Fruit fly (Drosophila melanogaster) whole organism, embryonic: ENCODE data around the gene cv-c.

Experiments used
- Abd-B ChIP-seq: fragments of 200-800 bp; sonication (Bioruptor generic); optimal IDR thresholded peaks from 2 replicates; lab custom pipeline; 2018; ENCODE audit warnings: missing biosample characterization, mild to moderate bottlenecking, missing genetic modification characterization, moderate library complexity
- Ada2b ChIP-seq: fragments of 200-800 bp; sonication (Bioruptor generic); IDR thresholded peaks from 2 replicates; pipeline ENCODE4 v1.3.6; 2022; ENCODE audit warnings: missing biosample characterization, missing genetic modification characterization
- Bgb ChIP-seq: fragments of 200-800 bp; sonication (Bioruptor generic); IDR thresholded peaks from 2 replicates; pipeline ENCODE4 v1.3.6; 2022; ENCODE audit warnings: missing biosample characterization, missing genetic modification characterization; ENCODE audit not compliant: partially characterized antibody
- CG10565 ChIP-seq: fragments of 200-800 bp; sonication (Bioruptor generic); optimal IDR thresholded peaks from 3 replicates; lab custom pipeline; 2016; ENCODE audit warnings: missing biosample characterization, mild to moderate bottlenecking, missing genetic modification characterization
- CG10979 ChIP-seq: fragments of 200-800 bp; sonication (Bioruptor generic); optimal IDR thresholded peaks from 2 replicates; lab custom pipeline; 2018; ENCODE audit warnings: missing biosample characterization, mild to moderate bottlenecking, missing genetic modification characterization, moderate library complexity
- CG13624 ChIP-seq: fragments of 200-800 bp; sonication (Bioruptor generic); optimal IDR thresholded peaks from 2 replicates; lab custom pipeline; 2016; ENCODE audit warnings: missing biosample characterization, missing genetic modification characterization
- CG15479 ChIP-seq: fragments of 200-800 bp; sonication (Bioruptor generic); optimal IDR thresholded peaks from 3 replicates; lab custom pipeline; 2019; ENCODE audit warnings: missing biosample characterization, mild to moderate bottlenecking, missing genetic modification characterization, moderate library complexity
- CG17361 ChIP-seq: fragments of 200-800 bp; sonication (Bioruptor generic); IDR thresholded peaks from 3 replicates; pipeline ENCODE4 v1.3.6; 2022; ENCODE audit warnings: missing biosample characterization, missing genetic modification characterization
- CG32532 ChIP-seq: fragments of 200-800 bp; sonication (Bioruptor generic); IDR thresholded peaks from 2 replicates; pipeline ENCODE4 v1.3.6; 2022; ENCODE audit warnings: missing biosample characterization, missing genetic modification characterization
- CG32772 ChIP-seq: fragments of 200-800 bp; sonication (Bioruptor generic); IDR thresholded peaks from 2 replicates; pipeline ENCODE4 v1.3.6; 2022; ENCODE audit warnings: missing biosample characterization, missing genetic modification characterization
- CG34376 ChIP-seq: fragments of 200-800 bp; sonication (Bioruptor generic); optimal IDR thresholded peaks from 2 replicates; lab custom pipeline; 2018; ENCODE audit warnings: missing biosample characterization, mild to moderate bottlenecking, missing genetic modification characterization
- CG7357 ChIP-seq: fragments of 200-800 bp; sonication (Bioruptor generic); IDR thresholded peaks from 3 replicates; pipeline ENCODE4 v1.3.6; 2022; ENCODE audit warnings: missing biosample characterization, missing genetic modification characterization
- CG8359 ChIP-seq: fragments of 200-800 bp; sonication (Bioruptor generic); optimal IDR thresholded peaks from 2 replicates; lab custom pipeline; 2017; ENCODE audit warnings: missing biosample characterization, mild to moderate bottlenecking, missing genetic modification characterization, borderline replicate concordance
- CG9932 ChIP-seq: fragments of 200-800 bp; sonication (Bioruptor generic); IDR thresholded peaks from 2 replicates; pipeline ENCODE4 v1.3.6; 2022; ENCODE audit warnings: missing biosample characterization, missing genetic modification characterization
- Dbx ChIP-seq: fragments of 200-800 bp; sonication (Bioruptor generic); IDR thresholded peaks from 3 replicates; pipeline ENCODE4 v1.3.6; 2022; ENCODE audit warnings: missing biosample characterization, missing genetic modification characterization
- Dfd ChIP-seq, 2 experiments: fragments of >200 bp; optimal IDR thresholded peaks; 2 replicates each; lab custom pipeline; 2017; ENCODE audit warnings: missing biosample characterization in 2 of 2, missing genetic modification characterization in 2 of 2
- Doc3 ChIP-seq: fragments of 200-800 bp; sonication (Bioruptor generic); IDR thresholded peaks from 3 replicates; pipeline ENCODE4 v1.3.6; 2022; ENCODE audit warnings: missing biosample characterization, missing genetic modification characterization; ENCODE audit not compliant: partially characterized antibody
- Elba2 ChIP-seq: fragments of 200-800 bp; sonication (Bioruptor generic); optimal IDR thresholded peaks from 3 replicates; lab custom pipeline; 2016; ENCODE audit warnings: missing biosample characterization, missing genetic modification characterization
- HmgD ChIP-seq: fragments of 200-800 bp; sonication (Bioruptor generic); optimal IDR thresholded peaks from 3 replicates; lab custom pipeline; 2016; ENCODE audit warnings: missing biosample characterization, missing genetic modification characterization
- Hsf ChIP-seq: fragments of 200-800 bp; sonication (Bioruptor generic); optimal IDR thresholded peaks from 3 replicates; lab custom pipeline; 2016; ENCODE audit warnings: missing biosample characterization, missing genetic modification characterization
- Lhr ChIP-seq: fragments of 200-800 bp; sonication (Bioruptor generic); optimal IDR thresholded peaks from 3 replicates; lab custom pipeline; 2017; ENCODE audit warnings: mild to moderate bottlenecking, missing biosample characterization, missing genetic modification reagents, missing genetic modification characterization
- Meics ChIP-seq: fragments of 200-800 bp; sonication (Bioruptor generic); optimal IDR thresholded peaks from 2 replicates; lab custom pipeline; 2017; ENCODE audit warnings: missing biosample characterization, mild to moderate bottlenecking, missing genetic modification characterization
- Mrtf ChIP-seq: fragments of 200-800 bp; sonication (Bioruptor generic); IDR thresholded peaks from 3 replicates; pipeline ENCODE4 v1.3.6; 2022; ENCODE audit warnings: missing biosample characterization, missing genetic modification characterization
- Nf-YB ChIP-seq: fragments of 200-800 bp; sonication (Bioruptor generic); optimal IDR thresholded peaks from 3 replicates; lab custom pipeline; 2019; ENCODE audit warnings: missing biosample characterization, mild to moderate bottlenecking, missing genetic modification characterization, moderate library complexity
- Scr ChIP-seq: fragments of 200-800 bp; sonication (Bioruptor generic); IDR thresholded peaks from 2 replicates; pipeline ENCODE4 v1.3.6; 2022; ENCODE audit warnings: missing biosample characterization, missing genetic modification characterization; ENCODE audit not compliant: partially characterized antibody
- Sin3A ChIP-seq: fragments of >200 bp; optimal IDR thresholded peaks from 2 replicates; lab custom pipeline; 2018
- Six4 ChIP-seq: fragments of 200-800 bp; sonication (Bioruptor generic); optimal IDR thresholded peaks from 2 replicates; lab custom pipeline; 2016; ENCODE audit warnings: missing biosample characterization, missing genetic modification characterization
- Sox100B ChIP-seq: fragments of 200-800 bp; sonication (Bioruptor generic); optimal IDR thresholded peaks from 3 replicates; lab custom pipeline; 2018; ENCODE audit warnings: missing biosample characterization, mild to moderate bottlenecking, missing genetic modification characterization
- Vsx1 ChIP-seq: fragments of 200-800 bp; sonication (Bioruptor generic); optimal IDR thresholded peaks from 2 replicates; lab custom pipeline; 2017; ENCODE audit warnings: missing biosample characterization, mild to moderate bottlenecking, missing genetic modification characterization, missing genetic modification reagents
- abd-A ChIP-seq: fragments of 200-800 bp; sonication (Bioruptor generic); optimal IDR thresholded peaks from 3 replicates; lab custom pipeline; 2019; ENCODE audit warnings: missing biosample characterization, mild to moderate bottlenecking, missing genetic modification characterization, moderate library complexity
- dati ChIP-seq: fragments of 200-800 bp; sonication (Bioruptor generic); IDR thresholded peaks from 2 replicates; pipeline ENCODE4 v1.3.6; 2022; ENCODE audit warnings: missing biosample characterization, missing genetic modification characterization
- fu2 ChIP-seq: fragments of 200-800 bp; sonication (Bioruptor generic); optimal IDR thresholded peaks from 2 replicates; lab custom pipeline; 2016; ENCODE audit warnings: missing biosample characterization, missing genetic modification characterization
- gfzf ChIP-seq: fragments of 200-800 bp; sonication (Bioruptor generic); optimal IDR thresholded peaks from 2 replicates; lab custom pipeline; 2016; ENCODE audit warnings: missing biosample characterization, mild to moderate bottlenecking, missing genetic modification characterization, moderate library complexity
- gsb ChIP-seq: fragments of 200-800 bp; sonication (Bioruptor generic); IDR thresholded peaks from 2 replicates; pipeline ENCODE4 v1.3.6; 2022; ENCODE audit warnings: missing biosample characterization, missing genetic modification characterization
- gt ChIP-seq: fragments of 200-800 bp; sonication (Bioruptor generic); IDR thresholded peaks from 2 replicates; pipeline ENCODE4 v1.3.6; 2022; ENCODE audit warnings: missing biosample characterization, missing genetic modification characterization
- jumu ChIP-seq: fragments of 200-800 bp; sonication (Bioruptor generic); optimal IDR thresholded peaks from 3 replicates; lab custom pipeline; 2016; ENCODE audit warnings: missing biosample characterization, missing genetic modification characterization
- knrl ChIP-seq: fragments of 200-800 bp; sonication (Bioruptor generic); IDR thresholded peaks from 3 replicates; pipeline ENCODE4 v1.3.6; 2022; ENCODE audit warnings: missing biosample characterization, missing genetic modification characterization; ENCODE audit not compliant: partially characterized antibody
- lab ChIP-seq: fragments of 200-800 bp; sonication (Bioruptor generic); optimal IDR thresholded peaks from 3 replicates; lab custom pipeline; 2017; ENCODE audit warnings: missing biosample characterization, missing genetic modification characterization, mild to moderate bottlenecking, moderate library complexity, missing genetic modification reagents
- lbe ChIP-seq: fragments of 200-800 bp; sonication (Bioruptor generic); optimal IDR thresholded peaks from 2 replicates; lab custom pipeline; 2016; ENCODE audit warnings: missing biosample characterization, mild to moderate bottlenecking, missing genetic modification characterization
- lola ChIP-seq, 3 experiments: fragments of >200 bp in 2 of 3; fragments of 200-800 bp in 1 of 3; sonication (Bioruptor generic) in 1 of 3; optimal IDR thresholded peaks; 2 replicates each; lab custom pipeline; 2017 to 2019; ENCODE audit warnings: missing biosample characterization in 3 of 3, missing genetic modification characterization in 3 of 3, mild to moderate bottlenecking in 1 of 3, moderate library complexity in 1 of 3
- otp ChIP-seq: fragments of 200-800 bp; sonication (Bioruptor generic); IDR thresholded peaks from 3 replicates; pipeline ENCODE4, ENCODE4 v1.3.6; 2022; ENCODE audit warnings: missing biosample characterization, missing genetic modification characterization
- row ChIP-seq: fragments of 200-800 bp; sonication (Bioruptor generic); IDR thresholded peaks from 3 replicates; pipeline ENCODE4 v1.3.6; 2022; ENCODE audit warnings: missing biosample characterization, missing genetic modification characterization
- sd ChIP-seq: fragments of 200-800 bp; sonication (Bioruptor generic); optimal IDR thresholded peaks from 3 replicates; lab custom pipeline; 2018; ENCODE audit warnings: missing biosample characterization, mild to moderate bottlenecking, missing genetic modification characterization, moderate library complexity
- so ChIP-seq: fragments of 200-800 bp; sonication (Bioruptor generic); IDR thresholded peaks from 3 replicates; pipeline ENCODE4 v1.3.6; 2022; ENCODE audit warnings: missing biosample characterization, missing genetic modification characterization
- sqz ChIP-seq: fragments of 200-800 bp; sonication (Bioruptor generic); optimal IDR thresholded peaks from 3 replicates; lab custom pipeline; 2018; ENCODE audit warnings: missing biosample characterization, mild to moderate bottlenecking, missing genetic modification characterization
- stwl ChIP-seq: fragments of 200-800 bp; sonication (Bioruptor generic); optimal IDR thresholded peaks from 3 replicates; lab custom pipeline; 2018; ENCODE audit warnings: missing biosample characterization, mild to moderate bottlenecking, missing genetic modification characterization, moderate library complexity
- tin ChIP-seq: fragments of 200-800 bp; sonication (Bioruptor generic); optimal IDR thresholded peaks from 3 replicates; lab custom pipeline; 2016; ENCODE audit warnings: missing biosample characterization, missing genetic modification characterization
- tna ChIP-seq: fragments of 200-800 bp; sonication (Bioruptor generic); IDR thresholded peaks from 2 replicates; pipeline ENCODE4 v1.3.6; 2022; ENCODE audit warnings: missing biosample characterization, missing genetic modification characterization; ENCODE audit not compliant: partially characterized antibody
- toy ChIP-seq: fragments of 200-800 bp; sonication (Bioruptor generic); IDR thresholded peaks from 2 replicates; pipeline ENCODE4 v1.3.6; 2022; ENCODE audit warnings: missing biosample characterization, missing genetic modification characterization

The cv-c gene

DNA sequence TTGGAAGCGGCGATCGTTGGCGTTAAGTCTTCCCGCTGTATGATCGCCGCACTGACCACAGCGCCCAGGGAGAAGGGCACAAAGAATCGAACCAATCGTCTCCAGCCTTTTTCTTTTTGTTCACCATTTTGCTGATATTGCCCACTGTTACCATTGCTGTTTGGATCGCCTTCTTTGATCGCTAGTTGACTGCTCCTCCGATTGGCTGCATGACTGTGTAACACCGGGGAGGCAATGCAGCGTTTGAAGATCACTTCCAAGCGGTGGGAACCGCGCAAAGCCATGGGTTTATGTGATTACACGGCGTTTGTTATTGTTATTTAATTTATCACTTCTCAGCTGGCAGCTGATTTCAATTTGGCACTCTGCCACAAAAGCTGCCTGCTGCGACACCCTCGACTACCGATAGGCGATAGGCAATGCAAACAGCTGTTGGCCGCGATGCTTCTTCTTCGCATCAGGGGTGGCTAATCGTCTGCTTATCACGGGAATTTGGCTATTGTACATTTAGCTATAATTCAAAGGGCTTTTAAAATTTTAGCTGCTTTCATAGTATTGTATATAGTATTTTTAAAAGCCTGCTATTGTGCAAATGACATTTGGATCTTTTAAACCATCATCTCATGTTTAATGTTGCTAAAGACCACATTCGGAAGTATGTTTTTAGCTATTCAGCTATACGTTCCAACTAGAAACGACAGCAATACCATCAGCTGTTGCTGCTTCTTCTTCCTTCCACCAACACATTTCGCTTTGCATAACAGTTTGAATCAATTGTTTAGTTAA is 29.8 kb upstream of the cv-c start, which contains the start of the genes HtrA2 and mRpL11 (continued):
- TF ChIP-seq knrl (GFP tag; lab: Robert Waterston, UW) (peak; percentile 53), toy (GFP tag; lab: Robert Waterston, UW) (no peak), otp (peak; percentile 63; the same call in 1 of the 3 replicates), Ada2b (GFP tag; lab: Robert Waterston, UW) (no peak), gt (no peak), CG32772 (GFP tag; lab: Robert Waterston, UW) (0 out of 2 replicates have a peak, but pooled peaks have one; percentile 15), Vsx1 (peak; percentile 34), fu2 (GFP tag; lab: Kevin White, UChicago) (peak; percentile 50), gfzf (GFP tag; lab: Kevin White, UChicago) (peak; percentile 6), CG34376 (GFP tag; lab: Kevin White, UChicago) (peak; percentile 58), so (GFP tag; lab: Robert Waterston, UW) (no peak), abd-A (tag; lab: Kevin White, UChicago) (no peak), CG15479 (GFP tag; lab: Kevin White, UChicago) (peak; percentile 49), stwl (tag; lab: Kevin White, UChicago) (peak; percentile 81), row (GFP tag; lab: Robert Waterston, UW) (peak; percentile 94), lbe (GFP tag; lab: Kevin White, UChicago) (no peak), sd (peak; percentile 84), CG8359 (GFP tag; lab: Kevin White, UChicago) (no peak), Dbx (no peak), Scr (no peak; the same call in 1 of the 2 replicates), CG17361 (GFP tag; lab: Robert Waterston, UW) (no peak; the same call in 1 of the 3 replicates), CG7357 (GFP tag; lab: Robert Waterston, UW) (peak; percentile 52; the same call in 1 of the 3 replicates), dati (no peak), Six4 (GFP tag; lab: Kevin White, UChicago) (no peak), Sox100B (peak; percentile 42), CG13624 (GFP tag; lab: Kevin White, UChicago) (peak; percentile 72), Lhr (GFP tag; lab: Kevin White, UChicago) (peak; percentile 11), HmgD (GFP tag; lab: Kevin White, UChicago) (peak; percentile 78), sqz (GFP tag; lab: Kevin White, UChicago) (no peak), lola (GFP tag; optimal IDR thresholded peaks at IDR 0.05; lab: Kevin White, UChicago) (peak in 1 of 3 experiments; percentile 66), Mrtf (GFP tag; lab: Robert Waterston, UW) (no peak), Nf-YB (GFP tag; lab: Kevin White, UChicago) (no peak), CG10979 (tag; lab: Kevin White, UChicago) (peak; percentile 50), lab (GFP tag; lab: Kevin White, UChicago) (peak; percentile 63), gsb (GFP tag; lab: Robert Waterston, UW) (no peak), Abd-B (GFP tag; lab: Kevin White, UChicago) (peak; percentile 72), jumu (no peak), Meics (peak; percentile 34), Hsf (peak; percentile 73), Dfd (GFP tag; optimal IDR thresholded peaks at IDR 0.05; lab: Kevin White, UChicago) (no peak), CG10565 (GFP tag; lab: Kevin White, UChicago) (no peak), tna (GFP tag; lab: Robert Waterston, UW) (no peak), Doc3 (peak; percentile 32; the same call in 1 of the 3 replicates), Elba2 (GFP tag; lab: Kevin White, UChicago) (peak; percentile 77), tin (GFP tag; lab: Kevin White, UChicago) (peak; percentile 43), CG9932 (GFP tag; lab: Robert Waterston, UW) (peak; percentile 84), Bgb (GFP tag; lab: Robert Waterston, UW) (peak; percentile 58), Sin3A (lab: Kevin White, UChicago) (peak; percentile 90), CG32532 (GFP tag; lab: Robert Waterston, UW) (peak; percentile 63)
